Worm (Caenorhabditis elegans) whole organism, late embryonic: ENCODE data around the gene C06G3.8.

Experiments
- ceh-22 ChIP-seq: sonication (generic microtip); optimal IDR thresholded peaks from 2 replicates; lab custom pipeline; 2017; ENCODE audit warnings: missing biosample characterization, missing genetic modification characterization
- ceh-31 ChIP-seq: sonication (generic microtip); optimal IDR thresholded peaks from 2 replicates; lab custom pipeline; 2016; ENCODE audit warnings: missing genetic modification characterization, missing compliant biosample characterization
- fkh-10 ChIP-seq: fragments of 150-350 bp; optimal IDR thresholded peaks from 2 replicates; lab custom pipeline; 2014; ENCODE audit warnings: missing biosample characterization, missing genetic modification reagents, missing genetic modification characterization
- nhr-11 ChIP-seq: fragments of 150-350 bp; optimal IDR thresholded peaks from 2 replicates; lab custom pipeline; 2014; ENCODE audit warnings: missing biosample characterization, missing genetic modification characterization
- nhr-232 ChIP-seq: sonication (generic microtip); optimal IDR thresholded peaks from 2 replicates; lab custom pipeline; 2016; ENCODE audit warnings: missing genetic modification characterization, missing compliant biosample characterization
- pha-4 ChIP-seq: fragments of 150-350 bp; optimal IDR thresholded peaks from 2 replicates; lab custom pipeline; 2018; ENCODE audit warnings: missing biosample characterization, missing genetic modification reagents, missing genetic modification characterization
- rnt-1 ChIP-seq: sonication (generic microtip); optimal IDR thresholded peaks from 2 replicates; lab custom pipeline; 2016; ENCODE audit warnings: missing genetic modification characterization, missing compliant biosample characterization
- sox-4 ChIP-seq: sonication (generic microtip); optimal IDR thresholded peaks from 2 replicates; lab custom pipeline; 2017; ENCODE audit warnings: mild to moderate bottlenecking, missing genetic modification characterization, inconsistent platforms, missing compliant biosample characterization
- syd-9 ChIP-seq: sonication (generic microtip); optimal IDR thresholded peaks from 2 replicates; lab custom pipeline; 2016; ENCODE audit warnings: mild to moderate bottlenecking, missing genetic modification characterization, moderate library complexity, missing compliant biosample characterization
- tbx-2 ChIP-seq: sonication (generic microtip); optimal IDR thresholded peaks from 2 replicates; lab custom pipeline; 2016; ENCODE audit warnings: missing genetic modification characterization, missing compliant biosample characterization

DNA sequence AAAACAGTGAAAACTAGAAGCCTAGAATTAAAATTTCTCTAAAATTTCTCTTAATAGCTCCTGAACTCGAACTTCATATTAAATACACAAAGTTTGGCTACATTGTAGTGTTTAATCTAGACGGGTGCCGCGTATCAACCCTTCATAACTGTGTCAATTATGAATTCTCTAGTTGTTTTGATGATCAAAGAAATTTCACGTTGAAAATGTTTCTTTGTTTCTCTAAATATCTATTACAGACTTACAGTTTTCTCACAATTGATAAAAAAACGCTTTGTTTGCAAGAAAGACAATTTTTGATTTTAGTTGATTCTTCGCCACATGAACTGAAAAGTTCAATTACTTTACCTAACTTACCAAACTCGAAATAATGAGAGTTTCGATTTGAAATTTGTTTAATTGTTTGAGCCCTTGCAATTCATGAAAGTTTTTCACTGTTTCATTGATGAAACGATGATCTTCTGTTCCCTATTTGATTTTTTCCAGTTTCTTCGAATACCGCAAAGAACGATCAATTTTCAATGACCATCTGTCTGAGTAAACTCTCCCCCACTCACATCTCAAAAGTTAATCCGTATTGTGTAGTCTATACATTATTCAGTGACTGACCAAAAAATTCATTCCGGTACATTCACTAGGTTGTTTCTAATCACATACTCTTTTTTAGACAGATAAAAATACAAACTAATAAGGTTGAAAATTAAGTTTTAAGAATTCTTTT lies 14.4 kb upstream of the C06G3.8 start:
- TF ChIP-seq fkh-10: no peak
- no peak for TF ChIP-seq ceh-31 (tag; lab: Kevin White, UChicago)
- no peak for TF ChIP-seq ceh-22 (tag; lab: Kevin White, UChicago)
- TF ChIP-seq tbx-2 (tag; lab: Kevin White, UChicago): no peak
- TF ChIP-seq rnt-1 (tag; lab: Kevin White, UChicago): no peak
- no peak for TF ChIP-seq pha-4 (tag; lab: Kevin White, UChicago)
- TF ChIP-seq nhr-11: no peak
- no peak for TF ChIP-seq syd-9 (tag; lab: Kevin White, UChicago)
- no peak for TF ChIP-seq sox-4 (tag; lab: Kevin White, UChicago)
- TF ChIP-seq nhr-232: no peak
